Worm (Caenorhabditis elegans) whole organism, young adult: ENCODE measurements around the gene cutl-18.

Experiments used
- C06A6.2 ChIP-seq: fragments of 200-800 bp; sonication (Bioruptor generic); conservative IDR thresholded peaks from 2 replicates; pipeline ENCODE4 v1.3.6; 2022; ENCODE audit warnings: missing genetic modification characterization, missing compliant biosample characterization
- C17E4.6 ChIP-seq: fragments of 200-800 bp; sonication (Bioruptor generic); IDR thresholded peaks from 2 replicates; pipeline ENCODE4 v1.3.6; 2022; ENCODE audit warnings: missing genetic modification reagents, missing genetic modification characterization, missing compliant biosample characterization
- F22D6.2 ChIP-seq: sonication (generic microtip); optimal IDR thresholded peaks from 2 replicates; lab custom pipeline; 2016; ENCODE audit warnings: mild to moderate bottlenecking, missing genetic modification characterization, missing compliant biosample characterization
- F39B2.1 ChIP-seq: fragments of 200-800 bp; sonication (Bioruptor generic); IDR thresholded peaks from 2 replicates; pipeline ENCODE4 v1.3.6; 2022; ENCODE audit warnings: missing genetic modification reagents, missing genetic modification characterization, missing compliant biosample characterization
- F52B5.7 ChIP-seq: sonication (generic microtip); optimal IDR thresholded peaks from 2 replicates; lab custom pipeline; 2016; ENCODE audit warnings: mild to moderate bottlenecking, missing genetic modification characterization, missing compliant biosample characterization
- F55B11.4 ChIP-seq: sonication (generic microtip); optimal IDR thresholded peaks from 2 replicates; lab custom pipeline; 2016; ENCODE audit warnings: missing compliant biosample characterization, missing genetic modification characterization, borderline replicate concordance; ENCODE audit not compliant: insufficient read depth
- F57A8.1 ChIP-seq: fragments of 200-800 bp; sonication (Bioruptor generic); optimal IDR thresholded peaks from 2 replicates; lab custom pipeline; 2018; ENCODE audit warnings: mild to moderate bottlenecking, missing genetic modification characterization, moderate library complexity, missing compliant biosample characterization
- K12H6.12 ChIP-seq: fragments of 200-800 bp; sonication (Bioruptor generic); optimal IDR thresholded peaks from 2 replicates; lab custom pipeline; 2018; ENCODE audit warnings: mild to moderate bottlenecking, missing genetic modification characterization, missing compliant biosample characterization
- T26A5.8 ChIP-seq: sonication (generic microtip); optimal IDR thresholded peaks from 2 replicates; lab custom pipeline; 2016; ENCODE audit warnings: missing genetic modification characterization, missing compliant biosample characterization
- Y67H2A.10 ChIP-seq: fragments of 200-800 bp; sonication (Bioruptor generic); conservative IDR thresholded peaks from 2 replicates; pipeline ENCODE4 v1.3.6; 2022; ENCODE audit warnings: missing genetic modification reagents, missing genetic modification characterization, missing compliant biosample characterization
- Y79H2A.3 ChIP-seq: fragments of 200-800 bp; sonication (Bioruptor generic); conservative IDR thresholded peaks from 2 replicates; pipeline ENCODE4 v1.3.6; 2022; ENCODE audit warnings: missing genetic modification reagents, missing genetic modification characterization, missing compliant biosample characterization
- Y95B8A.8 ChIP-seq: fragments of 200-800 bp; sonication (Bioruptor generic); IDR thresholded peaks from 2 replicates; pipeline ENCODE4 v1.3.6; 2022; ENCODE audit warnings: missing genetic modification reagents, missing genetic modification characterization, missing compliant biosample characterization
- ama-1 ChIP-seq, 3 experiments: fragments of 150-350 bp in 1 of 3; sonication (generic microtip) in 2 of 3; optimal IDR thresholded peaks; 2 replicates each; lab custom pipeline; 2014 to 2018; ENCODE audit warnings: missing biosample characterization in 2 of 3, missing genetic modification characterization in 2 of 3, missing genetic modification reagents in 2 of 3
- aptf-3 ChIP-seq: fragments of 200-800 bp; sonication (Bioruptor generic); IDR thresholded peaks from 2 replicates; pipeline ENCODE4 v1.3.6; 2022; ENCODE audit warnings: missing genetic modification characterization, missing compliant biosample characterization
- attf-5 ChIP-seq: fragments of 200-800 bp; sonication (Bioruptor generic); optimal IDR thresholded peaks from 2 replicates; lab custom pipeline; 2018; ENCODE audit warnings: mild to moderate bottlenecking, missing genetic modification characterization, missing compliant biosample characterization
- ceh-100 ChIP-seq: fragments of 200-800 bp; sonication (Bioruptor generic); IDR thresholded peaks from 2 replicates; pipeline ENCODE4 v1.3.6; 2022; ENCODE audit warnings: missing genetic modification reagents, missing genetic modification characterization, missing compliant biosample characterization
- ceh-79 ChIP-seq: sonication (generic microtip); optimal IDR thresholded peaks from 2 replicates; lab custom pipeline; 2017; ENCODE audit warnings: mild to moderate bottlenecking, missing genetic modification characterization, missing compliant biosample characterization
- chd-7 ChIP-seq: sonication (generic microtip); optimal IDR thresholded peaks from 2 replicates; lab custom pipeline; 2016; ENCODE audit warnings: mild to moderate bottlenecking, missing genetic modification characterization, moderate library complexity, missing compliant biosample characterization
- dox-1 ChIP-seq: fragments of 200-800 bp; sonication (Bioruptor generic); IDR thresholded peaks from 2 replicates; pipeline ENCODE4 v1.3.6; 2022; ENCODE audit warnings: missing genetic modification reagents, missing genetic modification characterization, missing compliant biosample characterization
- dpff-1 ChIP-seq: sonication (generic microtip); optimal IDR thresholded peaks from 2 replicates; lab custom pipeline; 2017; ENCODE audit warnings: mild to moderate bottlenecking, missing genetic modification characterization, missing compliant biosample characterization
- dpl-1 ChIP-seq: fragments of 150-350 bp; optimal IDR thresholded peaks from 2 replicates; lab custom pipeline; 2014; ENCODE audit warnings: missing biosample characterization, missing genetic modification reagents, missing genetic modification characterization
- egrh-3 ChIP-seq: fragments of 200-800 bp; sonication (Bioruptor generic); IDR thresholded peaks from 2 replicates; pipeline ENCODE4 v1.3.6; 2022; ENCODE audit warnings: missing genetic modification reagents, missing genetic modification characterization, missing compliant biosample characterization
- ekl-4 ChIP-seq: fragments of 200-800 bp; sonication (Bioruptor generic); IDR thresholded peaks from 2 replicates; pipeline ENCODE4 v1.3.6; 2022; ENCODE audit warnings: missing genetic modification reagents, missing genetic modification characterization, missing compliant biosample characterization
- ets-4 ChIP-seq: fragments of 200-800 bp; sonication (Bioruptor generic); optimal IDR thresholded peaks from 2 replicates; lab custom pipeline; 2018; ENCODE audit warnings: mild to moderate bottlenecking, missing genetic modification characterization, missing compliant biosample characterization
- hlh-12 ChIP-seq: sonication (generic microtip); optimal IDR thresholded peaks from 2 replicates; lab custom pipeline; 2016; ENCODE audit warnings: missing genetic modification characterization, missing compliant biosample characterization
- lin-35 ChIP-seq, 3 experiments: fragments of 150-350 bp in 2 of 3; sonication (generic microtip) in 1 of 3; optimal IDR thresholded peaks; 2 replicates each; lab custom pipeline; 2014 to 2018; ENCODE audit warnings: missing biosample characterization in 3 of 3, missing genetic modification characterization in 3 of 3, missing genetic modification reagents in 3 of 3
- nfyb-1 ChIP-seq: fragments of 200-800 bp; sonication (Bioruptor generic); IDR thresholded peaks from 2 replicates; pipeline ENCODE4 v1.3.6; 2022; ENCODE audit warnings: missing genetic modification reagents, missing genetic modification characterization, missing compliant biosample characterization
- nhr-120 ChIP-seq: fragments of 200-800 bp; sonication (Bioruptor generic); IDR thresholded peaks from 2 replicates; pipeline ENCODE4 v1.3.6; 2022; ENCODE audit warnings: missing genetic modification characterization, missing compliant biosample characterization
- nhr-27 ChIP-seq: fragments of 200-800 bp; sonication (Bioruptor generic); optimal IDR thresholded peaks from 2 replicates; lab custom pipeline; 2018; ENCODE audit warnings: mild to moderate bottlenecking, missing genetic modification characterization, moderate library complexity, missing compliant biosample characterization
- repo-1 ChIP-seq: sonication (generic microtip); optimal IDR thresholded peaks from 2 replicates; lab custom pipeline; 2017; ENCODE audit warnings: mild to moderate bottlenecking, missing genetic modification characterization, missing compliant biosample characterization
- sdz-38 ChIP-seq: sonication (generic microtip); optimal IDR thresholded peaks from 2 replicates; lab custom pipeline; 2016; ENCODE audit warnings: missing genotype, missing genetic modification characterization, missing compliant biosample characterization
- snpc-1.3 ChIP-seq: sonication (generic microtip); optimal IDR thresholded peaks from 2 replicates; lab custom pipeline; 2017; ENCODE audit warnings: missing genetic modification characterization, mild to moderate bottlenecking, missing compliant biosample characterization, antibody characterized with exemption, moderate library complexity, missing genotype, missing genetic modification reagents; ENCODE audit not compliant: insufficient read depth
- tbp1 ChIP-seq: fragments of 200-800 bp; sonication (Bioruptor generic); optimal IDR thresholded peaks from 2 replicates; lab custom pipeline; 2018; ENCODE audit warnings: mild to moderate bottlenecking, missing genetic modification characterization, missing compliant biosample characterization
- tbx-9 ChIP-seq: sonication (generic microtip); optimal IDR thresholded peaks from 2 replicates; lab custom pipeline; 2016; ENCODE audit warnings: borderline replicate concordance, missing genetic modification characterization, inconsistent platforms, missing compliant biosample characterization
- tlf-1 ChIP-seq: fragments of 200-800 bp; sonication (Bioruptor generic); optimal IDR thresholded peaks from 2 replicates; lab custom pipeline; 2018; ENCODE audit warnings: mild to moderate bottlenecking, missing genetic modification characterization, missing compliant biosample characterization
- unc-62 ChIP-seq: fragments of 150-350 bp; optimal IDR thresholded peaks from 2 replicates; lab custom pipeline; 2014; ENCODE audit warnings: missing biosample characterization, missing genetic modification reagents, missing genetic modification characterization
- xnd-1 ChIP-seq: sonication (generic microtip); optimal IDR thresholded peaks from 2 replicates; lab custom pipeline; 2016; ENCODE audit warnings: missing genotype, missing genetic modification reagents, missing genetic modification characterization, missing compliant biosample characterization
- zfh-2 ChIP-seq: fragments of 200-800 bp; sonication (Bioruptor generic); conservative IDR thresholded peaks from 2 replicates; pipeline ENCODE4 v1.3.6; 2022; ENCODE audit warnings: missing genetic modification reagents, missing genetic modification characterization, missing compliant biosample characterization

Gene cutl-18

ce11 chrV:11341913-11342312 is 25.2 kb upstream of the cutl-18 start, which contains the start of gene T02E9.5:
T02E9.5 (plus strand) TSS chrV:11342233.
- no peak for TF ChIP-seq tbx-9 (tag; lab: Kevin White, UChicago)
- no peak for TF ChIP-seq F57A8.1 (GFP tag; lab: Kevin White, UChicago)
- no peak for TF ChIP-seq ceh-79
- TF ChIP-seq dpff-1 (tag; lab: Kevin White, UChicago): no peak
- no peak for TF ChIP-seq ceh-100 (GFP tag; lab: Robert Waterston, UW)
- TF ChIP-seq Y79H2A.3 (GFP tag; lab: Robert Waterston, UW): no peak
- no peak for TF ChIP-seq repo-1 (tag; lab: Kevin White, UChicago)
- TF ChIP-seq aptf-3 (GFP tag; lab: Robert Waterston, UW): no peak
- TF ChIP-seq nhr-27 (tag; lab: Kevin White, UChicago): no peak

- TF ChIP-seq T26A5.8 (tag; lab: Kevin White, UChicago) (no peak), ekl-4 (GFP tag; lab: Robert Waterston, UW) (0 out of 2 replicates have a peak, but pooled peaks have one; percentile 21), zfh-2 (GFP tag; lab: Robert Waterston, UW) (peak; percentile 93), dox-1 (GFP tag; lab: Robert Waterston, UW) (0 out of 2 replicates have a peak, but pooled peaks have one; percentile 8), egrh-3 (GFP tag; lab: Robert Waterston, UW) (peak; percentile 45; the same call in 1 of the 2 replicates), F52B5.7 (no peak), nfyb-1 (0 out of 2 replicates have a peak, but pooled peaks have one; percentile 38)
Observed at ce11 chrV:11341130-11341675, 24.5 kb upstream of the cutl-18 start.

ce11 chrV:11336877-11337276 is 20.2 kb upstream of the cutl-18 start:
- no peak for TF ChIP-seq C17E4.6 (GFP tag; lab: Robert Waterston, UW)
- TF ChIP-seq ama-1 (optimal IDR thresholded peaks at IDR 0.05; lab: Kevin White, UChicago): no peak
- TF ChIP-seq ama-1 (GFP tag; optimal IDR thresholded peaks at IDR 0.05; lab: Kevin White, UChicago): no peak
- no peak for TF ChIP-seq F39B2.1 (GFP tag; lab: Robert Waterston, UW)
- TF ChIP-seq hlh-12 (tag; lab: Kevin White, UChicago): no peak
- no peak for TF ChIP-seq Y95B8A.8 (GFP tag; lab: Robert Waterston, UW)
- TF ChIP-seq unc-62 (GFP tag; lab: Kevin White, UChicago): no peak
- no peak for TF ChIP-seq tbp1 (GFP tag; lab: Kevin White, UChicago)
- no peak for TF ChIP-seq dpl-1 (GFP tag; lab: Kevin White, UChicago)
- no peak for TF ChIP-seq chd-7

ce11 chrV:11335757-11336418 is 19.2 kb upstream of the cutl-18 start:
- TF ChIP-seq F22D6.2 (tag; lab: Kevin White, UChicago) (no peak), lin-35 (GFP tag; optimal IDR thresholded peaks at IDR 0.05; lab: Kevin White, UChicago) (no peak), F55B11.4 (tag; lab: Kevin White, UChicago) (no peak), ama-1 (optimal IDR thresholded peaks at IDR 0.05; lab: Kevin White, UChicago) (no peak), ama-1 (GFP tag; optimal IDR thresholded peaks at IDR 0.05; lab: Kevin White, UChicago) (no peak), nhr-120 (no peak), snpc-1.3 (no peak), ets-4 (GFP tag; lab: Kevin White, UChicago) (no peak), sdz-38 (tag; lab: Kevin White, UChicago) (no peak), xnd-1 (tag; lab: Kevin White, UChicago) (no peak), tlf-1 (GFP tag; lab: Kevin White, UChicago) (no peak), attf-5 (GFP tag; lab: Kevin White, UChicago) (no peak), K12H6.12 (tag; lab: Kevin White, UChicago) (no peak), Y67H2A.10 (GFP tag; lab: Robert Waterston, UW) (no peak), C06A6.2 (GFP tag; lab: Robert Waterston, UW) (no peak)
